Fruit fly (Drosophila melanogaster): ENCODE results near the gene CG14132.

Gene CG14132

DNA sequence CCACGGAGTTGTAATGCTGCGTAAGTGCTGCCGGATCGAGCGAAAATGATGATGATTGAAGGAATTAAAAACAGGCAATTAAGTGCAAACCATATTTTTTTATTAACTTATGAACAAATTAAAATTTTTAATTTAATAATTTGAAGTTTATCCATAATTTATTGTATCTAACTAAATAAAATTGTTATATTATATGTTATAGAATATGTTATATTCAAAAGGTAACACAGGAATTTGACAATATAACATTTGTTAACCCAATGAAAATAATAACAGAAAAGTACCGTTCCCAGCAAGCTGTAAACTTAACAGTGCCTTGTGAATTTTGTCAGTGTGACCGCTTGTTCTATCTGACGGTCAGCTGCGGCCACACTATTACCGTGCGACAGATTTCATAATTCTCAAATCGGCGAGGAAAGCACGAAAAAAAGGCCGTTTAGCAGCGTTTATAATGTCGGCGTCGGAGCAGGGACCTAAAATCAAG lies 6.4 kb downstream of the CG14132 start, which contains the start of the genes Ccdc56 and mtTFB1 (continued):
- TF ChIP-seq ham (GFP tag; IDR thresholded peaks at IDR 0.05) (no peak), ro (GFP tag; IDR thresholded peaks at IDR 0.05) (no peak), bsh (GFP tag; optimal IDR thresholded peaks at IDR 0.05) (no peak), CG12299 (tag; optimal IDR thresholded peaks at IDR 0.05) (no peak), CG9876 (GFP tag; optimal IDR thresholded peaks at IDR 0.05) (no peak), Abd-B (GFP tag; optimal IDR thresholded peaks at IDR 0.05) (no peak), Sry-δ (GFP tag; optimal IDR thresholded peaks at IDR 0.05) (peak; percentile 46), odd (GFP tag; optimal IDR thresholded peaks at IDR 0.05) (no peak), BEAF-32 (GFP tag; optimal IDR thresholded peaks at IDR 0.05) (peak; percentile 51), schlank (tag; optimal IDR thresholded peaks at IDR 0.05) (no peak), wek (GFP tag; optimal IDR thresholded peaks at IDR 0.05) (no peak), CG10959 (GFP tag; IDR thresholded peaks at IDR 0.05) (no peak), CTCF (GFP tag; optimal IDR thresholded peaks at IDR 0.05) (peak; percentile 5), CG31388 (GFP tag; optimal IDR thresholded peaks at IDR 0.05) (no peak), CG17361 (GFP tag; IDR thresholded peaks at IDR 0.05) (peak; percentile 46; the same call in 1 of the 3 replicates), CG12104 (GFP tag; optimal IDR thresholded peaks at IDR 0.05) (no peak), CG32772 (GFP tag; IDR thresholded peaks at IDR 0.05) (no peak), Stat92E (GFP tag; optimal IDR thresholded peaks at IDR 0.05) (no peak), fd64A (GFP tag; optimal IDR thresholded peaks at IDR 0.05) (no peak), pho (GFP tag; optimal IDR thresholded peaks at IDR 0.05) (peak; percentile 13), Dp (GFP tag; optimal IDR thresholded peaks at IDR 0.05) (peak; percentile 84), Neu2 (GFP tag; optimal IDR thresholded peaks at IDR 0.05; ENCODE audit: borderline replicate concordance) (no peak), CG13424 (tag; optimal IDR thresholded peaks at IDR 0.05) (peak; percentile 2), CG18011 (GFP tag; optimal IDR thresholded peaks at IDR 0.05) (no peak), CG6254 (GFP tag; optimal IDR thresholded peaks at IDR 0.05) (no peak), CG13123 (GFP tag; optimal IDR thresholded peaks at IDR 0.05) (no peak), CG4730 (GFP tag; IDR thresholded peaks at IDR 0.05) (no peak), cas (GFP tag; IDR thresholded peaks at IDR 0.05) (no peak), Ssrp (tag; optimal IDR thresholded peaks at IDR 0.05) (no peak), CG30431 (GFP tag; optimal IDR thresholded peaks at IDR 0.05) (no peak), CG3407 (GFP tag; optimal IDR thresholded peaks at IDR 0.05) (no peak), Ada2b (GFP tag; IDR thresholded peaks at IDR 0.05) (no peak), Atf-2 (GFP tag; optimal IDR thresholded peaks at IDR 0.05) (no peak), zen (tag; optimal IDR thresholded peaks at IDR 0.05) (no peak), CG2120 (GFP tag; optimal IDR thresholded peaks at IDR 0.05) (peak; percentile 20), CG4854 (GFP tag; optimal IDR thresholded peaks at IDR 0.05) (no peak), NFAT (GFP tag; IDR thresholded peaks at IDR 0.05) (no peak), CG1647 (GFP tag; optimal IDR thresholded peaks at IDR 0.05) (no peak), Taf1 (GFP tag; IDR thresholded peaks at IDR 0.05) (no peak), Rfx (GFP tag; IDR thresholded peaks at IDR 0.05) (no peak), gsb (GFP tag; IDR thresholded peaks at IDR 0.05) (no peak), btn (GFP tag; optimal IDR thresholded peaks at IDR 0.05) (no peak), Pdp1 (GFP tag; optimal IDR thresholded peaks at IDR 0.05) (peak; percentile 11 to 83), MTF-1 (GFP tag; optimal IDR thresholded peaks at IDR 0.05; ENCODE audit: borderline replicate concordance) (no peak), CG7271 (tag; optimal IDR thresholded peaks at IDR 0.05) (no peak), run (tag; optimal IDR thresholded peaks at IDR 0.05) (no peak), CG5245 (GFP tag; optimal IDR thresholded peaks at IDR 0.05) (no peak), CG6175 (GFP tag; IDR thresholded peaks at IDR 0.05) (no peak), chif (GFP tag; optimal IDR thresholded peaks at IDR 0.05) (no peak), psq (GFP tag; optimal IDR thresholded peaks at IDR 0.05) (no peak), CG13287 (GFP tag; IDR thresholded peaks at IDR 0.05; ENCODE audit: partially characterized antibody) (no peak), tup (GFP tag; optimal IDR thresholded peaks at IDR 0.05) (no peak)

Measured in whole organism, embryonic.